Worm (Caenorhabditis elegans) whole organism, early embryonic: ENCODE measurements around the gene Y51H7C.9.

Experiments used
- B0310.2 ChIP-seq: sonication (generic microtip); optimal IDR thresholded peaks from 2 replicates; lab custom pipeline; 2016; ENCODE audit warnings: mild to moderate bottlenecking, missing genetic modification characterization, missing compliant biosample characterization
- F13C5.2 ChIP-seq: sonication (generic microtip); optimal IDR thresholded peaks from 2 replicates; lab custom pipeline; 2017; ENCODE audit warnings: mild to moderate bottlenecking, missing genetic modification characterization, inconsistent platforms, missing compliant biosample characterization
- ama-1 ChIP-seq: fragments of 150-350 bp; optimal IDR thresholded peaks from 2 replicates; lab custom pipeline; 2014
- ceh-13 ChIP-seq: fragments of 200-800 bp; sonication (Bioruptor generic); optimal IDR thresholded peaks from 2 replicates; lab custom pipeline; 2018; ENCODE audit warnings: mild to moderate bottlenecking, missing genetic modification characterization, missing compliant biosample characterization
- flt-1 ChIP-seq: fragments of 200-800 bp; sonication (Bioruptor generic); IDR thresholded peaks from 2 replicates; pipeline ENCODE4 v1.3.6; 2022; ENCODE audit warnings: missing genetic modification characterization, missing compliant biosample characterization
- pes-1 ChIP-seq: fragments of 200-800 bp; sonication (Bioruptor generic); IDR thresholded peaks from 2 replicates; pipeline ENCODE4 v1.3.6; 2022; ENCODE audit warnings: missing genetic modification reagents, missing genetic modification characterization, missing compliant biosample characterization
- sea-1 ChIP-seq: fragments of 200-800 bp; sonication (Bioruptor generic); conservative IDR thresholded peaks from 2 replicates; pipeline ENCODE4 v1.3.6; 2022; ENCODE audit warnings: missing genetic modification characterization, missing compliant biosample characterization

- TF ChIP-seq F13C5.2 (tag; lab: Kevin White, UChicago) (no peak), pes-1 (GFP tag; lab: Robert Waterston, UW) (no peak), ama-1 (no peak), flt-1 (GFP tag; lab: Robert Waterston, UW) (no peak), B0310.2 (tag; lab: Kevin White, UChicago) (no peak), sea-1 (GFP tag; lab: Robert Waterston, UW) (no peak), ceh-13 (GFP tag; lab: Kevin White, UChicago) (no peak)
Observed at ce11 chrII:1369322-1369721, 42.0 kb downstream of the Y51H7C.9 start.
